Fruit fly (Drosophila melanogaster) whole organism, embryonic: ENCODE results near the gene CG6790.
A peak's percentile ranks its signal among the peaks of the same experiment; 100 is the strongest.

Source experiments
- Bgb ChIP-seq: fragments of 200-800 bp; sonication (Bioruptor generic); IDR thresholded peaks from 2 replicates; pipeline ENCODE4 v1.3.6; 2022; ENCODE audit warnings: missing biosample characterization, missing genetic modification characterization; ENCODE audit not compliant: partially characterized antibody
- CG10209 ChIP-seq: fragments of 200-800 bp; sonication (Bioruptor generic); optimal IDR thresholded peaks from 3 replicates; lab custom pipeline; 2017; ENCODE audit warnings: missing biosample characterization, mild to moderate bottlenecking, missing genetic modification characterization, missing genetic modification reagents
- CG11504 ChIP-seq: fragments of 200-800 bp; sonication (Bioruptor generic); optimal IDR thresholded peaks from 3 replicates; lab custom pipeline; 2019; ENCODE audit warnings: missing biosample characterization, mild to moderate bottlenecking, missing genetic modification characterization, moderate library complexity
- CG13296 ChIP-seq: fragments of 200-800 bp; sonication (Bioruptor generic); optimal IDR thresholded peaks from 3 replicates; lab custom pipeline; 2018; ENCODE audit warnings: missing biosample characterization, mild to moderate bottlenecking, missing genetic modification characterization
- CG14441 ChIP-seq: fragments of 200-800 bp; sonication (Bioruptor generic); IDR thresholded peaks from 2 replicates; pipeline ENCODE4 v1.3.6; 2022; ENCODE audit warnings: missing biosample characterization, missing genetic modification characterization
- CG14860 ChIP-seq: fragments of 200-800 bp; sonication (Bioruptor generic); IDR thresholded peaks from 3 replicates; pipeline ENCODE4 v1.3.6; 2022; ENCODE audit warnings: missing biosample characterization, missing genetic modification characterization; ENCODE audit not compliant: partially characterized antibody
- CG16863 ChIP-seq: fragments of 200-800 bp; sonication (Bioruptor generic); optimal IDR thresholded peaks from 3 replicates; lab custom pipeline; 2016; ENCODE audit warnings: missing biosample characterization, missing genetic modification characterization
- CG17385 ChIP-seq: fragments of 200-800 bp; sonication (Bioruptor generic); optimal IDR thresholded peaks from 3 replicates; lab custom pipeline; 2018; ENCODE audit warnings: missing biosample characterization, mild to moderate bottlenecking, missing genetic modification characterization
- CG17568 ChIP-seq: fragments of 200-800 bp; sonication (Bioruptor generic); optimal IDR thresholded peaks from 2 replicates; lab custom pipeline; 2018; ENCODE audit warnings: missing biosample characterization, mild to moderate bottlenecking, missing genetic modification characterization, moderate library complexity
- CG31441 ChIP-seq: fragments of 200-800 bp; sonication (Bioruptor generic); IDR thresholded peaks from 2 replicates; pipeline ENCODE4 v1.3.6; 2022; ENCODE audit warnings: missing biosample characterization, missing genetic modification characterization
- CG3163 ChIP-seq: fragments of 200-800 bp; sonication (Bioruptor generic); optimal IDR thresholded peaks from 3 replicates; lab custom pipeline; 2016; ENCODE audit warnings: missing biosample characterization, missing genetic modification characterization
- CG32767 ChIP-seq: fragments of 200-800 bp; sonication (Bioruptor generic); IDR thresholded peaks from 2 replicates; pipeline ENCODE4 v1.3.6; 2022; ENCODE audit warnings: missing biosample characterization, missing genetic modification characterization
- CG32772 ChIP-seq: fragments of 200-800 bp; sonication (Bioruptor generic); IDR thresholded peaks from 2 replicates; pipeline ENCODE4 v1.3.6; 2022; ENCODE audit warnings: missing biosample characterization, missing genetic modification characterization
- CG3281 ChIP-seq: fragments of 200-800 bp; sonication (Bioruptor generic); optimal IDR thresholded peaks from 3 replicates; lab custom pipeline; 2017; ENCODE audit warnings: missing biosample characterization, mild to moderate bottlenecking, missing genetic modification characterization
- CG4282 ChIP-seq: fragments of 200-800 bp; sonication (Bioruptor generic); optimal IDR thresholded peaks from 2 replicates; lab custom pipeline; 2016; ENCODE audit warnings: missing biosample characterization, missing genetic modification characterization
- CG43689 ChIP-seq: fragments of 200-800 bp; sonication (Bioruptor generic); IDR thresholded peaks from 2 replicates; pipeline ENCODE4 v1.3.6; 2022; ENCODE audit warnings: missing biosample characterization, missing genetic modification characterization
- CG6854 ChIP-seq: fragments of 200-800 bp; sonication (Bioruptor generic); optimal IDR thresholded peaks from 3 replicates; lab custom pipeline; 2017; ENCODE audit warnings: missing biosample characterization, mild to moderate bottlenecking, missing genetic modification characterization
- CG7839 ChIP-seq: fragments of 200-800 bp; sonication (Bioruptor generic); optimal IDR thresholded peaks from 3 replicates; lab custom pipeline; 2018; ENCODE audit warnings: missing biosample characterization, mild to moderate bottlenecking, missing genetic modification characterization, moderate library complexity
- CG7928 ChIP-seq: fragments of 200-800 bp; sonication (Bioruptor generic); optimal IDR thresholded peaks from 2 replicates; lab custom pipeline; 2017; ENCODE audit warnings: missing biosample characterization, mild to moderate bottlenecking, missing genetic modification characterization
- CG7963 ChIP-seq: fragments of 200-800 bp; sonication (Bioruptor generic); IDR thresholded peaks from 3 replicates; pipeline ENCODE4 v1.3.6; 2022; ENCODE audit warnings: missing biosample characterization, missing genetic modification characterization; ENCODE audit not compliant: partially characterized antibody
- CG8944 ChIP-seq: fragments of 200-800 bp; sonication (Bioruptor generic); optimal IDR thresholded peaks from 3 replicates; lab custom pipeline; 2016; ENCODE audit warnings: missing biosample characterization, missing genetic modification characterization
- CG9797 ChIP-seq: fragments of 200-800 bp; sonication (Bioruptor generic); optimal IDR thresholded peaks from 3 replicates; lab custom pipeline; 2018; ENCODE audit warnings: missing biosample characterization, mild to moderate bottlenecking, missing genetic modification characterization
- Doc3 ChIP-seq: fragments of 200-800 bp; sonication (Bioruptor generic); IDR thresholded peaks from 3 replicates; pipeline ENCODE4 v1.3.6; 2022; ENCODE audit warnings: missing biosample characterization, missing genetic modification characterization; ENCODE audit not compliant: partially characterized antibody
- E2f2 ChIP-seq: fragments of 200-800 bp; sonication (Bioruptor generic); IDR thresholded peaks from 2 replicates; pipeline ENCODE4 v1.3.6; 2022; ENCODE audit warnings: missing biosample characterization, missing genetic modification characterization
- Ets65A ChIP-seq: fragments of 200-800 bp; sonication (Bioruptor generic); peaks from one replicate; lab custom pipeline; 2016; ENCODE audit warnings: missing biosample characterization, missing genetic modification characterization
- HLH54F ChIP-seq: fragments of 200-800 bp; sonication (Bioruptor generic); optimal IDR thresholded peaks from 3 replicates; lab custom pipeline; 2016; ENCODE audit warnings: missing biosample characterization, missing genetic modification characterization
- Hmx ChIP-seq: fragments of 200-800 bp; sonication (Bioruptor generic); optimal IDR thresholded peaks from 2 replicates; lab custom pipeline; 2016; ENCODE audit warnings: missing biosample characterization, missing genetic modification characterization
- MTF-1 ChIP-seq: fragments of 200-800 bp; sonication (Bioruptor generic); optimal IDR thresholded peaks from 2 replicates; lab custom pipeline; 2018; ENCODE audit warnings: missing biosample characterization, mild to moderate bottlenecking, missing genetic modification characterization, borderline replicate concordance
- NFAT ChIP-seq: fragments of 200-800 bp; sonication (Bioruptor generic); IDR thresholded peaks from 2 replicates; pipeline ENCODE4 v1.3.6; 2022; ENCODE audit warnings: missing biosample characterization, missing genetic modification characterization
- Nf-YB ChIP-seq: fragments of 200-800 bp; sonication (Bioruptor generic); optimal IDR thresholded peaks from 3 replicates; lab custom pipeline; 2019; ENCODE audit warnings: missing biosample characterization, mild to moderate bottlenecking, missing genetic modification characterization, moderate library complexity
- PHDP ChIP-seq: fragments of 200-800 bp; sonication (Bioruptor generic); optimal IDR thresholded peaks from 3 replicates; lab custom pipeline; 2018; ENCODE audit warnings: missing biosample characterization, mild to moderate bottlenecking, missing genetic modification characterization, moderate library complexity
- Scr ChIP-seq: fragments of 200-800 bp; sonication (Bioruptor generic); IDR thresholded peaks from 2 replicates; pipeline ENCODE4 v1.3.6; 2022; ENCODE audit warnings: missing biosample characterization, missing genetic modification characterization; ENCODE audit not compliant: partially characterized antibody
- Six4 ChIP-seq: fragments of 200-800 bp; sonication (Bioruptor generic); optimal IDR thresholded peaks from 2 replicates; lab custom pipeline; 2016; ENCODE audit warnings: missing biosample characterization, missing genetic modification characterization
- Trl ChIP-seq, 3 experiments: fragments of >200 bp in 2 of 3; fragments of 200-800 bp in 1 of 3; sonication (Bioruptor generic) in 1 of 3; optimal IDR thresholded peaks; 2 replicates in 1 of 3; 3 replicates in 2 of 3; lab custom pipeline; 2016 to 2017; ENCODE audit warnings: missing biosample characterization in 1 of 3, missing genetic modification characterization in 1 of 3
- cato ChIP-seq: fragments of 200-800 bp; sonication (Bioruptor generic); optimal IDR thresholded peaks from 2 replicates; lab custom pipeline; 2016; ENCODE audit warnings: missing biosample characterization, missing genetic modification characterization, borderline replicate concordance
- eve ChIP-seq, 2 experiments: fragments of >200 bp; optimal IDR thresholded peaks; 2 replicates each; lab custom pipeline; 2017; ENCODE audit warnings: missing biosample characterization in 2 of 2, missing genetic modification characterization in 2 of 2
- eyg ChIP-seq: fragments of 200-800 bp; sonication (Bioruptor generic); optimal IDR thresholded peaks from 3 replicates; lab custom pipeline; 2016; ENCODE audit warnings: missing biosample characterization, missing genetic modification characterization
- fd96Cb ChIP-seq: fragments of 200-800 bp; sonication (Bioruptor generic); optimal IDR thresholded peaks from 2 replicates; lab custom pipeline; 2018; ENCODE audit warnings: missing biosample characterization, mild to moderate bottlenecking, missing genetic modification characterization, moderate library complexity
- ftz-f1 ChIP-seq: fragments of 200-800 bp; sonication (Bioruptor generic); optimal IDR thresholded peaks from 2 replicates; lab custom pipeline; 2016; ENCODE audit warnings: missing biosample characterization, missing genetic modification characterization
- hkb ChIP-seq, 2 experiments: fragments of 200-800 bp in 1 of 2; fragments of >200 bp in 1 of 2; sonication (Bioruptor generic) in 1 of 2; IDR thresholded peaks in 1 of 2; optimal IDR thresholded peaks in 1 of 2; 2 replicates each; pipeline versions ENCODE4 v1.3.6 to Lab custom; 2017 to 2022; ENCODE audit warnings: missing biosample characterization in 1 of 2, missing genetic modification characterization in 1 of 2
- jing ChIP-seq: fragments of 200-800 bp; sonication (Bioruptor generic); optimal IDR thresholded peaks from 2 replicates; lab custom pipeline; 2018; ENCODE audit warnings: missing biosample characterization, mild to moderate bottlenecking, missing genetic modification characterization
- kni ChIP-seq: fragments of 200-800 bp; sonication (Bioruptor generic); optimal IDR thresholded peaks from 3 replicates; lab custom pipeline; 2017; ENCODE audit warnings: mild to moderate bottlenecking, missing biosample characterization, missing genetic modification reagents, missing genetic modification characterization
- nau ChIP-seq: fragments of 200-800 bp; sonication (Bioruptor generic); optimal IDR thresholded peaks from 3 replicates; lab custom pipeline; 2017; ENCODE audit warnings: missing biosample characterization, mild to moderate bottlenecking, missing genetic modification characterization, missing genetic modification reagents
- nerfin-2 ChIP-seq: fragments of 200-800 bp; sonication (Bioruptor generic); IDR thresholded peaks from 2 replicates; pipeline ENCODE4 v1.3.6; 2022; ENCODE audit warnings: missing biosample characterization, missing genetic modification characterization; ENCODE audit not compliant: partially characterized antibody
- pho ChIP-seq: fragments of 200-800 bp; sonication (Bioruptor generic); optimal IDR thresholded peaks from 2 replicates; lab custom pipeline; 2016; ENCODE audit warnings: missing biosample characterization, missing genetic modification characterization
- sens-2 ChIP-seq: fragments of 200-800 bp; sonication (Bioruptor generic); IDR thresholded peaks from 2 replicates; pipeline ENCODE4 v1.3.6; 2022; ENCODE audit warnings: missing biosample characterization, missing genetic modification characterization
- stc ChIP-seq: fragments of 200-800 bp; sonication (Bioruptor generic); IDR thresholded peaks from 2 replicates; pipeline ENCODE4 v1.3.6; 2022; ENCODE audit warnings: missing biosample characterization, missing genetic modification characterization
- wdn ChIP-seq: fragments of 200-800 bp; sonication (Bioruptor generic); IDR thresholded peaks from 2 replicates; pipeline ENCODE4 v1.3.6; 2022; ENCODE audit warnings: missing biosample characterization, missing genetic modification characterization
- wor ChIP-seq: fragments of 200-800 bp; sonication (Bioruptor generic); IDR thresholded peaks from 2 replicates; pipeline ENCODE4 v1.3.6; 2022; ENCODE audit warnings: missing biosample characterization, missing genetic modification characterization
- z ChIP-seq: fragments of 200-800 bp; sonication (Bioruptor generic); IDR thresholded peaks from 3 replicates; pipeline ENCODE4 v1.3.6; 2022; ENCODE audit warnings: missing biosample characterization, missing genetic modification characterization

Gene CG6790

dm6 chr3R:11582253-11582589 lies 3.7 kb upstream of the CG6790 start (continued):
- TF ChIP-seq cato (peak; percentile 25), CG7839 (no peak), Hmx (GFP tag; lab: Kevin White, UChicago) (no peak), MTF-1 (GFP tag; lab: Kevin White, UChicago) (no peak), PHDP (peak; percentile 67), Doc3 (GFP tag; lab: Robert Waterston, UW) (no peak), Ets65A (peak; percentile 89), Nf-YB (GFP tag; lab: Kevin White, UChicago) (peak; percentile 12), hkb (optimal IDR thresholded peaks at IDR 0.05; lab: Kevin White, UChicago) (no peak), hkb (GFP tag; IDR thresholded peaks at IDR 0.05; lab: Robert Waterston, UW) (peak; percentile 80), kni (GFP tag; lab: Kevin White, UChicago) (no peak), CG14860 (no peak), jing (peak; percentile 60), CG17568 (GFP tag; lab: Kevin White, UChicago) (no peak), CG10209 (GFP tag; lab: Kevin White, UChicago) (peak; percentile 64), Six4 (GFP tag; lab: Kevin White, UChicago) (peak; percentile 53), CG11504 (no peak), CG7928 (no peak), CG14441 (GFP tag; lab: Robert Waterston, UW) (peak; percentile 90), CG13296 (GFP tag; lab: Kevin White, UChicago) (no peak), NFAT (GFP tag; lab: Robert Waterston, UW) (no peak), CG32767 (peak; percentile 58; the same call in 1 of the 2 replicates), Scr (no peak), eve (GFP tag; optimal IDR thresholded peaks at IDR 0.05; lab: Kevin White, UChicago) (no peak), E2f2 (GFP tag; lab: Robert Waterston, UW) (peak; percentile 40), HLH54F (GFP tag; lab: Kevin White, UChicago) (peak; percentile 19), fd96Cb (tag; lab: Kevin White, UChicago) (peak; percentile 62), CG16863 (GFP tag; lab: Kevin White, UChicago) (peak; percentile 60), sens-2 (GFP tag; lab: Robert Waterston, UW) (peak; percentile 73), wdn (GFP tag; lab: Robert Waterston, UW) (no peak), pho (GFP tag; lab: Kevin White, UChicago) (peak; percentile 20), nerfin-2 (GFP tag; lab: Robert Waterston, UW) (no peak), stc (GFP tag; lab: Robert Waterston, UW) (peak; percentile 87), CG6854 (peak; percentile 27), nau (no peak), wor (peak; percentile 63), CG3163 (GFP tag; lab: Kevin White, UChicago) (peak; percentile 41), z (no peak), CG31441 (GFP tag; lab: Robert Waterston, UW) (no peak), CG9797 (GFP tag; lab: Kevin White, UChicago) (no peak), eyg (GFP tag; lab: Kevin White, UChicago) (peak; percentile 49), CG43689 (peak; percentile 66), CG4282 (no peak), CG7963 (GFP tag; lab: Robert Waterston, UW) (no peak), ftz-f1 (no peak), Bgb (GFP tag; lab: Robert Waterston, UW) (no peak), CG8944 (peak; percentile 63), CG32772 (GFP tag; lab: Robert Waterston, UW) (peak; percentile 67), Trl (optimal IDR thresholded peaks at IDR 0.05; lab: Kevin White, UChicago) (no peak), Trl (GFP tag; optimal IDR thresholded peaks at IDR 0.05; lab: Kevin White, UChicago) (peak; percentile 65), CG17385 (GFP tag; lab: Kevin White, UChicago) (peak; percentile 75), CG3281 (peak; percentile 52)
